Worm (Caenorhabditis elegans) whole organism, young adult: Measurements from ENCODE around the gene ugt-3.

Experiments used
- Y53F4B.3 ChIP-seq: fragments of 200-800 bp; sonication (Bioruptor generic); IDR thresholded peaks from 2 replicates; pipeline ENCODE4 v1.3.6; 2022; ENCODE audit warnings: missing genetic modification reagents, missing genetic modification characterization, missing compliant biosample characterization
- ama-1 ChIP-seq, 3 experiments: fragments of 150-350 bp in 1 of 3; sonication (generic microtip) in 2 of 3; optimal IDR thresholded peaks; 2 replicates each; lab custom pipeline; 2014 to 2018; ENCODE audit warnings: missing biosample characterization in 2 of 3, missing genetic modification characterization in 2 of 3, missing genetic modification reagents in 2 of 3
- bed-2 ChIP-seq: fragments of 200-800 bp; sonication (Bioruptor generic); IDR thresholded peaks from 2 replicates; pipeline ENCODE4 v1.3.6; 2022; ENCODE audit warnings: missing genetic modification reagents, missing genetic modification characterization, missing compliant biosample characterization
- ceh-79 ChIP-seq: sonication (generic microtip); optimal IDR thresholded peaks from 2 replicates; lab custom pipeline; 2017; ENCODE audit warnings: mild to moderate bottlenecking, missing genetic modification characterization, missing compliant biosample characterization
- nhr-90 ChIP-seq: sonication (generic microtip); optimal IDR thresholded peaks from 2 replicates; lab custom pipeline; 2016; ENCODE audit warnings: missing genotype, mild to moderate bottlenecking, missing genetic modification characterization, missing compliant biosample characterization
- pha-4 ChIP-seq: fragments of 150-350 bp; sonication (generic microtip); optimal IDR thresholded peaks from 2 replicates; lab custom pipeline; 2014; ENCODE audit warnings: missing biosample characterization, missing genetic modification reagents, missing genetic modification characterization
- rcor-1 ChIP-seq: fragments of 200-800 bp; sonication (Bioruptor generic); IDR thresholded peaks from 2 replicates; pipeline ENCODE4 v1.3.6; 2022; ENCODE audit warnings: missing genetic modification reagents, missing genetic modification characterization, missing compliant biosample characterization
- rec-8 ChIP-seq, 2 experiments: sonication (generic microtip); optimal IDR thresholded peaks; 2 replicates each; lab custom pipeline; 2016; ENCODE audit warnings: mild to moderate bottlenecking in 2 of 2, missing genetic modification characterization in 2 of 2, missing genetic modification reagents in 2 of 2, missing genotype in 2 of 2, missing biosample characterization in 1 of 2, missing compliant biosample characterization in 1 of 2, moderate library complexity in 1 of 2
- sptf-2 ChIP-seq: fragments of 200-800 bp; sonication (Bioruptor generic); optimal IDR thresholded peaks from 2 replicates; lab custom pipeline; 2018; ENCODE audit warnings: mild to moderate bottlenecking, missing genetic modification characterization, missing compliant biosample characterization

DNA sequence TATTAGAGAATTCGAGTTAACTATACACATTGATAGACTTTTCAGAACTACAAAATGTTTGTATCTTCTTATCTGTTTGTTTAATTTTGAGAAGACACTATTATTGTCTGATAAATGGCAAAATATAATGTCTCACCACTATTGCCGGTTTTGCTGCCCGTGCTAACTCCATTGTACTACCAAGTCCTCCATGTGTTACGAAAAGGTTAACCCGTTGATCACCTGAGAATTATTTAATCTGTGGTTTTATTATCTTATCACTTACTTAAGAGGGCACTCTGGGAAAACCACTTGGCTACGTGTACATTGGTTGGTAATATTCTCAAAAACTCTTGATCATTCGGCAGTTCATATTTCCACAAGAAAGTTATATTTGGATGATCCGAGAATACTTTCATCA is 4.1 kb downstream of the ugt-3 start:
- TF ChIP-seq pha-4 (tag; lab: Kevin White, UChicago) (no peak), rec-8 (tag; optimal IDR thresholded peaks at IDR 0.05; lab: Kevin White, UChicago) (no peak), rcor-1 (no peak), bed-2 (GFP tag; lab: Robert Waterston, UW) (no peak), Y53F4B.3 (GFP tag; lab: Robert Waterston, UW) (no peak), sptf-2 (GFP tag; lab: Kevin White, UChicago) (no peak), ama-1 (optimal IDR thresholded peaks at IDR 0.05; lab: Kevin White, UChicago) (no peak), ama-1 (GFP tag; optimal IDR thresholded peaks at IDR 0.05; lab: Kevin White, UChicago) (no peak), ceh-79 (no peak), nhr-90 (tag; lab: Kevin White, UChicago) (no peak)
